Fruit fly (Drosophila melanogaster): ENCODE measurements around the gene CG18754.
A peak's percentile ranks its signal among the peaks of the same experiment; 100 is the strongest.

CG18754 gene

DNA sequence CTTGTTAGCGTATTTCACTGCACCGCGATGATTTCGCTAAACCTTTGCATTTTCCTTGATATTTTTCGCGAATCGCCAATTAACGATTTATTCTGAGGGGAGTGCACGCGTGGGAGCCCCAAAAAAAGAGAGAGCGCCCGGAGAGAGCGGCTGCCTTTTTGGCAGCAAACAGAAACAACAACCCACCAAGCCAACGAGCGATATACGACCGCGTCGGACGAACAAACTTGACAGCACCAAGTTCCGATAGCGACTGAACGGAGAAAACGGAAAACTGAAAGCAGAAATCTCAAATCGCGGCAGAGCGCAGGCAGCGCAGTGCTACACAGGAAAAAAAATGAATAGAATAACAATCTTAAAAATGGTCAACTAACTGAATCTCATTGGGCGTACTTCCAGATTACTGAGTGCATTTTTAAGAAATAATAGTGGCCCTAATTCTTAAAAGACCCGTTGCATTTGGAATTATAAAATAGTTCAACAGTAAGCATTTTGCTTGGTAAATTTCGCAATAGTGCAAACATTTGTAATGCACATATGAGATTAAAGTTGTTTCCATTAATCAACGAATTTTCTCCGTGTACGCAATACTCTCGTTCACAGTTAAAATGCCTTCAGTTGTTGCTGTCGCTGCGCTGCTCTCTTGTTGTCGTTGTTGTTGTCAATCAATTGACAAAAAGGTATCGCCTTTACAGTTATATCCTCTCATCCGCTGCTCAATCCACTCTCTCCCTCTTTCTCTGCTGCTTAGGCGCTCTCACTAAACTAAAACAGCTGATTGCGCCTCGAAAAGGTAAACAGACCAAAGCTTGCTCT, 14.2 kb upstream of the CG18754 start, which contains the start of gene CG31145 (continued):
- TF ChIP-seq bcd (GFP tag; optimal IDR thresholded peaks at IDR 0.05) (peak; percentile 100), bigmax (GFP tag; optimal IDR thresholded peaks at IDR 0.05) (peak; percentile 83), Neu2 (GFP tag; optimal IDR thresholded peaks at IDR 0.05; ENCODE audit: borderline replicate concordance) (peak; percentile 97), CG6254 (GFP tag; optimal IDR thresholded peaks at IDR 0.05) (peak; percentile 97), CG4707 (GFP tag; optimal IDR thresholded peaks at IDR 0.05) (peak; percentile 95), CG12071 (GFP tag; optimal IDR thresholded peaks at IDR 0.05) (peak; percentile 99), TFAM (GFP tag; optimal IDR thresholded peaks at IDR 0.05) (peak; percentile 95), toy (GFP tag; IDR thresholded peaks at IDR 0.05) (peak; percentile 97), lbe (GFP tag; optimal IDR thresholded peaks at IDR 0.05) (peak; percentile 97), unpg (GFP tag; optimal IDR thresholded peaks at IDR 0.05) (peak; percentile 99), CG17328 (GFP tag; IDR thresholded peaks at IDR 0.05) (peak; percentile 98), Oaz (GFP tag; IDR thresholded peaks at IDR 0.05) (peak; percentile 99), eyg (GFP tag; optimal IDR thresholded peaks at IDR 0.05) (peak; percentile 99), CG9876 (GFP tag; optimal IDR thresholded peaks at IDR 0.05) (peak; percentile 99), ERR (GFP tag; optimal IDR thresholded peaks at IDR 0.05) (peak; percentile 99), CG7963 (GFP tag; IDR thresholded peaks at IDR 0.05; ENCODE audit: partially characterized antibody) (0 out of 3 replicates have a peak, but pooled peaks have one; percentile 47), Sox102F (GFP tag; optimal IDR thresholded peaks at IDR 0.05) (peak; percentile 100), Dip2 (GFP tag; IDR thresholded peaks at IDR 0.05) (peak; percentile 83; the same call in 1 of the 2 replicates), CG2129 (GFP tag; IDR thresholded peaks at IDR 0.05; ENCODE audit: partially characterized antibody) (no peak), nmo (GFP tag; optimal IDR thresholded peaks at IDR 0.05) (peak; percentile 100), rib (GFP tag; IDR thresholded peaks at IDR 0.05) (peak; percentile 97), CG14441 (GFP tag; IDR thresholded peaks at IDR 0.05) (peak; percentile 99), bab2 (GFP tag; optimal IDR thresholded peaks at IDR 0.05) (peak; percentile 100), CG2116 (GFP tag; optimal IDR thresholded peaks at IDR 0.05) (peak; percentile 93), dm (GFP tag; optimal IDR thresholded peaks at IDR 0.05) (peak; percentile 99), CG31224 (GFP tag; IDR thresholded peaks at IDR 0.05) (peak; percentile 98), CG17361 (GFP tag; IDR thresholded peaks at IDR 0.05) (peak; percentile 100), schlank (tag; optimal IDR thresholded peaks at IDR 0.05) (peak; percentile 98), tna (GFP tag; IDR thresholded peaks at IDR 0.05; ENCODE audit: partially characterized antibody) (peak; percentile 70; the same call in 1 of the 2 replicates), CG17612 (GFP tag; IDR thresholded peaks at IDR 0.05) (peak; percentile 97), danr (GFP tag; IDR thresholded peaks at IDR 0.05) (peak; percentile 99), C15 (GFP tag; IDR thresholded peaks at IDR 0.05) (peak; percentile 97), CG10979 (tag; optimal IDR thresholded peaks at IDR 0.05) (peak; percentile 99), maf-S (GFP tag; optimal IDR thresholded peaks at IDR 0.05) (peak; percentile 99), CG17385 (GFP tag; optimal IDR thresholded peaks at IDR 0.05) (peak; percentile 99), inv (GFP tag; IDR thresholded peaks at IDR 0.05; ENCODE audit: partially characterized antibody) (no peak), lilli (GFP tag; optimal IDR thresholded peaks at IDR 0.05) (peak; percentile 100), lab (GFP tag; optimal IDR thresholded peaks at IDR 0.05) (peak; percentile 100), Elba2 (GFP tag; optimal IDR thresholded peaks at IDR 0.05) (peak; percentile 87), Mrtf (GFP tag; IDR thresholded peaks at IDR 0.05) (peak; percentile 98), CG12299 (tag; optimal IDR thresholded peaks at IDR 0.05) (peak; percentile 99), Deaf1 (tag; optimal IDR thresholded peaks at IDR 0.05) (peak; percentile 92), ham (GFP tag; IDR thresholded peaks at IDR 0.05) (peak; percentile 99), CG18011 (GFP tag; optimal IDR thresholded peaks at IDR 0.05) (peak; percentile 94), salm (tag; optimal IDR thresholded peaks at IDR 0.05) (peak; percentile 99), CG6175 (GFP tag; IDR thresholded peaks at IDR 0.05) (peak; percentile 98), Jarid2 (GFP tag; optimal IDR thresholded peaks at IDR 0.05) (peak; percentile 97), Hr3 (GFP tag; optimal IDR thresholded peaks at IDR 0.05) (peak; percentile 100), br (optimal IDR thresholded peaks at IDR 0.05) (no peak)
